Worm (Caenorhabditis elegans) whole organism, L4 larva: ENCODE data around the gene lgc-34.

Experiments used
- T26A8.4 ChIP-seq: fragments of 200-800 bp; sonication (Bioruptor generic); IDR thresholded peaks from 2 replicates; pipeline ENCODE4 v1.3.6; 2022; ENCODE audit warnings: missing genetic modification characterization, missing compliant biosample characterization
- fos-1 ChIP-seq: fragments of 150-350 bp; optimal IDR thresholded peaks from 2 replicates; lab custom pipeline; 2014; ENCODE audit warnings: missing biosample characterization, missing genetic modification characterization
- jun-1 ChIP-seq: fragments of 150-350 bp; optimal IDR thresholded peaks from 2 replicates; lab custom pipeline; 2014; ENCODE audit warnings: missing biosample characterization, missing genetic modification reagents, missing genetic modification characterization
- lim-7 ChIP-seq: fragments of 200-800 bp; sonication (Bioruptor generic); IDR thresholded peaks from 2 replicates; pipeline ENCODE4 v1.3.6; 2022; ENCODE audit warnings: missing genetic modification characterization, missing compliant biosample characterization
- nhr-25 ChIP-seq: sonication (generic microtip); optimal IDR thresholded peaks from 2 replicates; lab custom pipeline; 2017; ENCODE audit warnings: missing genetic modification characterization, mild to moderate bottlenecking, missing compliant biosample characterization, antibody characterized with exemption, moderate library complexity, borderline replicate concordance; ENCODE audit not compliant: insufficient read depth
- nhr-77 ChIP-seq: fragments of 150-350 bp; optimal IDR thresholded peaks from 2 replicates; lab custom pipeline; 2014; ENCODE audit warnings: missing biosample characterization, missing genetic modification characterization
- saeg-2 ChIP-seq: fragments of 200-800 bp; sonication (Bioruptor generic); IDR thresholded peaks from 2 replicates; pipeline ENCODE4 v1.3.6; 2022; ENCODE audit warnings: missing genetic modification reagents, missing genetic modification characterization, missing compliant biosample characterization
- zip-11 ChIP-seq: fragments of 200-800 bp; sonication (Bioruptor generic); IDR thresholded peaks from 2 replicates; pipeline ENCODE4 v1.3.6; 2022; ENCODE audit warnings: missing genetic modification characterization, missing compliant biosample characterization

ce11 chrII:572010-572409, 45.6 kb downstream of the lgc-34 start, which contains the start of gene mlt-8:
- TF ChIP-seq saeg-2 (no peak), fos-1 (tag; lab: Kevin White, UChicago) (no peak), T26A8.4 (GFP tag; lab: Robert Waterston, UW) (no peak), lim-7 (GFP tag; lab: Robert Waterston, UW) (no peak), jun-1 (tag; lab: Kevin White, UChicago) (no peak), zip-11 (GFP tag; lab: Robert Waterston, UW) (no peak), nhr-77 (tag; lab: Kevin White, UChicago) (no peak), nhr-25 (tag; lab: Kevin White, UChicago) (no peak)
